In genomic region chrX:14015808-14016207, ce11 we compare ENCODE assay signal across 2 worm cellular contexts.
A peak's percentile ranks its signal among the peaks of the same experiment; 100 is the strongest.
TF ChIP-seq lines count a peak whose summit lies in the region.

No protein-coding gene starts in this region.

TF ChIP-seq in whole organism, L4 larva, 104 proteins besides CTCF, POLR2A, EP300 and RAD21 (continued from another document):
- peak in 1 of 2 experiments; percentile 59 for TF ChIP-seq hif-1 (tag; optimal IDR thresholded peaks at IDR 0.05; lab: Kevin White, UChicago)
- TF ChIP-seq madf-5 (GFP tag; IDR thresholded peaks at IDR 0.05; lab: Robert Waterston, UW): peak; percentile 75 to 80; a peak in 2 of 4 replicates
- TF ChIP-seq tra-1 (GFP tag; IDR thresholded peaks at IDR 0.05; lab: Robert Waterston, UW): peak; percentile 69
- no peak for TF ChIP-seq nhr-111 (GFP tag; optimal IDR thresholded peaks at IDR 0.05; lab: Kevin White, UChicago)
- no peak for TF ChIP-seq ceh-62 (tag; optimal IDR thresholded peaks at IDR 0.05; lab: Kevin White, UChicago)
- TF ChIP-seq vab-7 (GFP tag; IDR thresholded peaks at IDR 0.05; lab: Robert Waterston, UW): peak; percentile 92
- no peak for TF ChIP-seq fos-1 (tag; optimal IDR thresholded peaks at IDR 0.05; lab: Kevin White, UChicago)
- peak; percentile 60; the same call in 1 of the 2 replicates for TF ChIP-seq zip-11 (GFP tag; IDR thresholded peaks at IDR 0.05; lab: Robert Waterston, UW)
- TF ChIP-seq mxl-3 (GFP tag; optimal IDR thresholded peaks at IDR 0.05; lab: Kevin White, UChicago): peak; percentile 41
- peak; percentile 68 for TF ChIP-seq lin-13 (GFP tag; optimal IDR thresholded peaks at IDR 0.05; lab: Kevin White, UChicago)
- TF ChIP-seq dmd-6 (GFP tag; IDR thresholded peaks at IDR 0.05; lab: Robert Waterston, UW): peak; percentile 81
- TF ChIP-seq F10B5.3 (tag; optimal IDR thresholded peaks at IDR 0.05; lab: Kevin White, UChicago): peak; percentile 46
- no peak for TF ChIP-seq ama-1 (optimal IDR thresholded peaks at IDR 0.05; lab: Kevin White, UChicago)
- peak; percentile 48 for TF ChIP-seq dpl-1 (GFP tag; optimal IDR thresholded peaks at IDR 0.05; lab: Kevin White, UChicago)
- TF ChIP-seq mes-2 (tag; optimal IDR thresholded peaks at IDR 0.05; lab: Kevin White, UChicago; ENCODE audit: poor library complexity, severe bottlenecking): peak; percentile 85
- peak; percentile 70 for TF ChIP-seq zfp-2 (tag; optimal IDR thresholded peaks at IDR 0.05; lab: Kevin White, UChicago)
- TF ChIP-seq Y48G9A.11 (GFP tag; IDR thresholded peaks at IDR 0.05; lab: Robert Waterston, UW): 0 out of 2 replicates have a peak, but pooled peaks have one; percentile 71
- peak; percentile 65 for TF ChIP-seq mdt-29 (GFP tag; IDR thresholded peaks at IDR 0.05; lab: Robert Waterston, UW)
- TF ChIP-seq lin-15B (tag; optimal IDR thresholded peaks at IDR 0.05; lab: Kevin White, UChicago): no peak
- TF ChIP-seq hlh-11 (tag; optimal IDR thresholded peaks at IDR 0.05; lab: Kevin White, UChicago): peak; percentile 63
- TF ChIP-seq cey-2 (tag; optimal IDR thresholded peaks at IDR 0.05; lab: Kevin White, UChicago; ENCODE audit: borderline replicate concordance, insufficient read depth): no peak
- TF ChIP-seq ceh-32 (tag; optimal IDR thresholded peaks at IDR 0.05; lab: Kevin White, UChicago; ENCODE audit: poor library complexity): peak; percentile 18
- no peak for TF ChIP-seq zag-1 (tag; optimal IDR thresholded peaks at IDR 0.05; lab: Kevin White, UChicago)
- peak; percentile 82 for TF ChIP-seq Y105C5A.15 (GFP tag; IDR thresholded peaks at IDR 0.05; lab: Robert Waterston, UW)
- peak; percentile 68 for TF ChIP-seq Y5F2A.4 (GFP tag; optimal IDR thresholded peaks at IDR 0.05; lab: Kevin White, UChicago)
- TF ChIP-seq ces-1 (GFP tag; optimal IDR thresholded peaks at IDR 0.05; lab: Kevin White, UChicago): peak; percentile 8
- TF ChIP-seq hlh-30 (tag; optimal IDR thresholded peaks at IDR 0.05; lab: Kevin White, UChicago; ENCODE audit: insufficient read depth): peak; percentile 66
- peak; percentile 83 for TF ChIP-seq T26A8.4 (GFP tag; IDR thresholded peaks at IDR 0.05; lab: Robert Waterston, UW)
- peak; percentile 81 for TF ChIP-seq php-3 (GFP tag; IDR thresholded peaks at IDR 0.05; lab: Robert Waterston, UW)
- TF ChIP-seq nhr-25 (tag; optimal IDR thresholded peaks at IDR 0.05; lab: Kevin White, UChicago; ENCODE audit: borderline replicate concordance, insufficient read depth): peak; percentile 3
- 0 out of 2 replicates have a peak, but pooled peaks have one; percentile 58 for TF ChIP-seq mxl-2 (GFP tag; conservative IDR thresholded peaks at IDR 0.05; lab: Robert Waterston, UW)
- no peak for TF ChIP-seq saeg-2 (GFP tag; IDR thresholded peaks at IDR 0.05; lab: Robert Waterston, UW)
- TF ChIP-seq lin-29 (GFP tag; IDR thresholded peaks at IDR 0.05; lab: Robert Waterston, UW): peak; percentile 72; the same call in 1 of the 2 replicates
- peak in 1 of 2 experiments; percentile 56 for TF ChIP-seq lsy-2 (tag; optimal IDR thresholded peaks at IDR 0.05; lab: Kevin White, UChicago)
- peak; percentile 80 for TF ChIP-seq spr-1 (tag; optimal IDR thresholded peaks at IDR 0.05; lab: Kevin White, UChicago)
- TF ChIP-seq spr-3 (GFP tag; optimal IDR thresholded peaks at IDR 0.05; lab: Kevin White, UChicago): no peak
- no peak for TF ChIP-seq pqm-1 (tag; optimal IDR thresholded peaks at IDR 0.05; lab: Kevin White, UChicago)
- TF ChIP-seq madf-9 (GFP tag; conservative IDR thresholded peaks at IDR 0.05; lab: Robert Waterston, UW): peak; percentile 36; the same call in 1 of the 2 replicates
- peak; percentile 57 for TF ChIP-seq egl-27 (tag; optimal IDR thresholded peaks at IDR 0.05; lab: Kevin White, UChicago)
- no peak for TF ChIP-seq ZK546.5 (tag; optimal IDR thresholded peaks at IDR 0.05; lab: Kevin White, UChicago)
- TF ChIP-seq fkh-10 (GFP tag; optimal IDR thresholded peaks at IDR 0.05; lab: Kevin White, UChicago): peak; percentile 53
- peak; percentile 73 for TF ChIP-seq nhr-42 (GFP tag; IDR thresholded peaks at IDR 0.05; lab: Robert Waterston, UW)
- 0 out of 2 replicates have a peak, but pooled peaks have one; percentile 52 for TF ChIP-seq Y75B8A.6 (GFP tag; IDR thresholded peaks at IDR 0.05; lab: Robert Waterston, UW)
- TF ChIP-seq T20F7.1 (GFP tag; optimal IDR thresholded peaks at IDR 0.05; lab: Kevin White, UChicago): peak; percentile 58
- peak; percentile 86 for TF ChIP-seq gei-8 (GFP tag; optimal IDR thresholded peaks at IDR 0.05; lab: Kevin White, UChicago)
- TF ChIP-seq F37D6.2 (tag; optimal IDR thresholded peaks at IDR 0.05; lab: Kevin White, UChicago): peak; percentile 62

TF ChIP-seq in whole organism, late embryonic, 69 proteins besides CTCF, POLR2A, EP300 and RAD21 (continued from another document):
- peak; percentile 71 for TF ChIP-seq dmd-4 (tag; optimal IDR thresholded peaks at IDR 0.05; lab: Kevin White, UChicago; ENCODE audit: borderline replicate concordance)
- TF ChIP-seq nhr-11 (tag; optimal IDR thresholded peaks at IDR 0.05; lab: Kevin White, UChicago): no peak
- peak; percentile 81 for TF ChIP-seq pha-2 (tag; optimal IDR thresholded peaks at IDR 0.05; lab: Kevin White, UChicago)
- no peak for TF ChIP-seq pax-1 (tag; optimal IDR thresholded peaks at IDR 0.05; lab: Kevin White, UChicago)
- TF ChIP-seq tbx-7 (tag; optimal IDR thresholded peaks at IDR 0.05; lab: Kevin White, UChicago): peak; percentile 31
